Fruit fly (Drosophila melanogaster) whole organism, embryonic: Measurements from ENCODE around the gene Crg-1.
A peak's percentile ranks its signal among the peaks of the same experiment; 100 is the strongest.

ENCODE experiments used
- Adf1 ChIP-seq: fragments of 200-800 bp; sonication (Bioruptor generic); IDR thresholded peaks from 2 replicates; pipeline ENCODE4 v1.3.6; 2022; ENCODE audit warnings: missing biosample characterization, missing genetic modification characterization
- C15 ChIP-seq: fragments of 200-800 bp; sonication (Bioruptor generic); IDR thresholded peaks from 3 replicates; pipeline ENCODE4 v1.3.6; 2022; ENCODE audit warnings: missing biosample characterization, missing genetic modification characterization
- CG10267 ChIP-seq: fragments of 200-800 bp; sonication (Bioruptor generic); optimal IDR thresholded peaks from 2 replicates; lab custom pipeline; 2018; ENCODE audit warnings: missing biosample characterization, mild to moderate bottlenecking, missing genetic modification characterization, moderate library complexity
- CG10565 ChIP-seq: fragments of 200-800 bp; sonication (Bioruptor generic); optimal IDR thresholded peaks from 3 replicates; lab custom pipeline; 2016; ENCODE audit warnings: missing biosample characterization, mild to moderate bottlenecking, missing genetic modification characterization
- CG11093 ChIP-seq: fragments of 200-800 bp; sonication (Bioruptor generic); IDR thresholded peaks from 3 replicates; pipeline ENCODE4 v1.3.6; 2022; ENCODE audit warnings: missing biosample characterization, missing genetic modification characterization
- CG11398 ChIP-seq: fragments of 200-800 bp; sonication (Bioruptor generic); optimal IDR thresholded peaks from 2 replicates; lab custom pipeline; 2016; ENCODE audit warnings: missing biosample characterization, missing genetic modification characterization
- CG11456 ChIP-seq: fragments of 200-800 bp; sonication (Bioruptor generic); IDR thresholded peaks from 3 replicates; pipeline ENCODE4 v1.3.6; 2022; ENCODE audit warnings: missing biosample characterization, missing genetic modification characterization
- CG11695 ChIP-seq: fragments of 200-800 bp; sonication (Bioruptor generic); IDR thresholded peaks from 3 replicates; pipeline ENCODE4 v1.3.6; 2022; ENCODE audit warnings: missing biosample characterization, missing genetic modification characterization
- CG11696 ChIP-seq: fragments of 200-800 bp; sonication (Bioruptor generic); IDR thresholded peaks from 2 replicates; pipeline ENCODE4 v1.3.6; 2022; ENCODE audit warnings: missing biosample characterization, missing genetic modification characterization
- CG12104 ChIP-seq: fragments of 200-800 bp; sonication (Bioruptor generic); optimal IDR thresholded peaks from 3 replicates; lab custom pipeline; 2016; ENCODE audit warnings: missing biosample characterization, missing genetic modification characterization
- CG14441 ChIP-seq: fragments of 200-800 bp; sonication (Bioruptor generic); IDR thresholded peaks from 2 replicates; pipeline ENCODE4 v1.3.6; 2022; ENCODE audit warnings: missing biosample characterization, missing genetic modification characterization
- CG14860 ChIP-seq: fragments of 200-800 bp; sonication (Bioruptor generic); IDR thresholded peaks from 3 replicates; pipeline ENCODE4 v1.3.6; 2022; ENCODE audit warnings: missing biosample characterization, missing genetic modification characterization; ENCODE audit not compliant: partially characterized antibody
- CG15479 ChIP-seq: fragments of 200-800 bp; sonication (Bioruptor generic); optimal IDR thresholded peaks from 3 replicates; lab custom pipeline; 2019; ENCODE audit warnings: missing biosample characterization, mild to moderate bottlenecking, missing genetic modification characterization, moderate library complexity
- CG17568 ChIP-seq: fragments of 200-800 bp; sonication (Bioruptor generic); optimal IDR thresholded peaks from 2 replicates; lab custom pipeline; 2018; ENCODE audit warnings: missing biosample characterization, mild to moderate bottlenecking, missing genetic modification characterization, moderate library complexity
- CG17912 ChIP-seq: fragments of 200-800 bp; sonication (Bioruptor generic); optimal IDR thresholded peaks from 2 replicates; lab custom pipeline; 2018; ENCODE audit warnings: missing biosample characterization, mild to moderate bottlenecking, missing genetic modification characterization
- CG1832 ChIP-seq: fragments of 200-800 bp; sonication (Bioruptor generic); optimal IDR thresholded peaks from 2 replicates; lab custom pipeline; 2017; ENCODE audit warnings: missing biosample characterization, mild to moderate bottlenecking, missing genetic modification characterization, inconsistent platforms
- CG2889 ChIP-seq: fragments of 200-800 bp; sonication (Bioruptor generic); IDR thresholded peaks from 3 replicates; pipeline ENCODE4 v1.3.6; 2022; ENCODE audit warnings: missing biosample characterization, missing genetic modification characterization
- CG30403 ChIP-seq: fragments of 200-800 bp; sonication (Bioruptor generic); optimal IDR thresholded peaks from 3 replicates; lab custom pipeline; 2016; ENCODE audit warnings: missing biosample characterization, missing genetic modification characterization
- CG3726 ChIP-seq: fragments of 200-800 bp; sonication (Bioruptor generic); IDR thresholded peaks from 3 replicates; pipeline ENCODE4, ENCODE4 v1.3.6; 2022; ENCODE audit warnings: missing biosample characterization, missing genetic modification characterization
- CG3995 ChIP-seq: fragments of 200-800 bp; sonication (Bioruptor generic); optimal IDR thresholded peaks from 3 replicates; lab custom pipeline; 2016; ENCODE audit warnings: missing biosample characterization, missing genetic modification characterization
- CG43689 ChIP-seq: fragments of 200-800 bp; sonication (Bioruptor generic); IDR thresholded peaks from 2 replicates; pipeline ENCODE4 v1.3.6; 2022; ENCODE audit warnings: missing biosample characterization, missing genetic modification characterization
- CG5245 ChIP-seq: fragments of 200-800 bp; sonication (Bioruptor generic); optimal IDR thresholded peaks from 3 replicates; lab custom pipeline; 2016; ENCODE audit warnings: missing biosample characterization, missing genetic modification characterization
- CG5953 ChIP-seq: fragments of 200-800 bp; sonication (Bioruptor generic); IDR thresholded peaks from 2 replicates; pipeline ENCODE4 v1.3.6; 2022; ENCODE audit warnings: missing biosample characterization, missing genetic modification characterization
- CG6813 ChIP-seq: fragments of 200-800 bp; sonication (Bioruptor generic); optimal IDR thresholded peaks from 2 replicates; lab custom pipeline; 2017; ENCODE audit warnings: missing biosample characterization, missing genetic modification characterization, mild to moderate bottlenecking, moderate library complexity, missing genetic modification reagents
- CG9215 ChIP-seq: fragments of 200-800 bp; sonication (Bioruptor generic); IDR thresholded peaks from 2 replicates; pipeline ENCODE4 v1.3.6; 2022; ENCODE audit warnings: missing biosample characterization, missing genetic modification characterization
- Doc2 ChIP-seq: fragments of 200-800 bp; sonication (Bioruptor generic); IDR thresholded peaks from 2 replicates; pipeline ENCODE4 v1.3.6; 2022; ENCODE audit warnings: missing biosample characterization, missing genetic modification characterization
- ERR ChIP-seq: fragments of 200-800 bp; sonication (Bioruptor generic); optimal IDR thresholded peaks from 2 replicates; lab custom pipeline; 2016; ENCODE audit warnings: missing biosample characterization, missing genetic modification characterization
- Fer3 ChIP-seq: fragments of 200-800 bp; sonication (Bioruptor generic); optimal IDR thresholded peaks from 2 replicates; lab custom pipeline; 2018; ENCODE audit warnings: missing biosample characterization, mild to moderate bottlenecking, missing genetic modification characterization, moderate library complexity
- HmgZ ChIP-seq: fragments of 200-800 bp; sonication (Bioruptor generic); optimal IDR thresholded peaks from 2 replicates; lab custom pipeline; 2018; ENCODE audit warnings: missing biosample characterization, mild to moderate bottlenecking, missing genetic modification characterization
- Hr39 ChIP-seq: fragments of >200 bp; optimal IDR thresholded peaks from 2 replicates; lab custom pipeline; 2017
- Lhr ChIP-seq: fragments of 200-800 bp; sonication (Bioruptor generic); optimal IDR thresholded peaks from 3 replicates; lab custom pipeline; 2017; ENCODE audit warnings: mild to moderate bottlenecking, missing biosample characterization, missing genetic modification reagents, missing genetic modification characterization
- Nf-YB ChIP-seq: fragments of 200-800 bp; sonication (Bioruptor generic); optimal IDR thresholded peaks from 3 replicates; lab custom pipeline; 2019; ENCODE audit warnings: missing biosample characterization, mild to moderate bottlenecking, missing genetic modification characterization, moderate library complexity
- Opbp ChIP-seq: fragments of 200-800 bp; sonication (Bioruptor generic); IDR thresholded peaks from 3 replicates; pipeline ENCODE4 v1.3.6; 2022; ENCODE audit warnings: missing biosample characterization, missing genetic modification characterization; ENCODE audit not compliant: partially characterized antibody
- Ptx1 ChIP-seq: fragments of 200-800 bp; sonication (Bioruptor generic); IDR thresholded peaks from 2 replicates; pipeline ENCODE4 v1.3.6; 2022; ENCODE audit warnings: missing biosample characterization, missing genetic modification characterization
- Ravus ChIP-seq: fragments of 200-800 bp; sonication (Bioruptor generic); IDR thresholded peaks from 2 replicates; pipeline ENCODE4 v1.3.6; 2022; ENCODE audit warnings: missing biosample characterization, missing genetic modification characterization
- Rfx ChIP-seq: fragments of 200-800 bp; sonication (Bioruptor generic); IDR thresholded peaks from 2 replicates; pipeline ENCODE4 v1.3.6; 2022; ENCODE audit warnings: missing biosample characterization, missing genetic modification characterization
- Tbp ChIP-seq: fragments of >200 bp; optimal IDR thresholded peaks from 2 replicates; lab custom pipeline; 2018; ENCODE audit warnings: missing biosample characterization, missing genetic modification characterization
- ase ChIP-seq: fragments of 200-800 bp; sonication (Bioruptor generic); IDR thresholded peaks from 3 replicates; pipeline ENCODE4 v1.3.6; 2022; ENCODE audit warnings: missing biosample characterization, missing genetic modification characterization
- br ChIP-seq: fragments of >200 bp; optimal IDR thresholded peaks from 2 replicates; lab custom pipeline; 2017
- ci ChIP-seq: fragments of 200-800 bp; sonication (Bioruptor generic); IDR thresholded peaks from 3 replicates; pipeline ENCODE4 v1.3.6; 2022; ENCODE audit warnings: missing biosample characterization, missing genetic modification characterization
- crc ChIP-seq: fragments of 200-800 bp; sonication (Bioruptor generic); optimal IDR thresholded peaks from 2 replicates; lab custom pipeline; 2016; ENCODE audit warnings: missing biosample characterization, missing genetic modification characterization
- dati ChIP-seq: fragments of 200-800 bp; sonication (Bioruptor generic); IDR thresholded peaks from 2 replicates; pipeline ENCODE4 v1.3.6; 2022; ENCODE audit warnings: missing biosample characterization, missing genetic modification characterization
- ems ChIP-seq: fragments of 200-800 bp; sonication (Bioruptor generic); optimal IDR thresholded peaks from 3 replicates; lab custom pipeline; 2016; ENCODE audit warnings: missing biosample characterization, missing genetic modification characterization
- gsb ChIP-seq: fragments of 200-800 bp; sonication (Bioruptor generic); IDR thresholded peaks from 2 replicates; pipeline ENCODE4 v1.3.6; 2022; ENCODE audit warnings: missing biosample characterization, missing genetic modification characterization
- ind ChIP-seq: fragments of 200-800 bp; sonication (Bioruptor generic); optimal IDR thresholded peaks from 3 replicates; lab custom pipeline; 2016; ENCODE audit warnings: missing biosample characterization, missing genetic modification characterization
- kni ChIP-seq: fragments of 200-800 bp; sonication (Bioruptor generic); optimal IDR thresholded peaks from 3 replicates; lab custom pipeline; 2017; ENCODE audit warnings: mild to moderate bottlenecking, missing biosample characterization, missing genetic modification reagents, missing genetic modification characterization
- pb ChIP-seq: fragments of 200-800 bp; sonication (Bioruptor generic); optimal IDR thresholded peaks from 3 replicates; lab custom pipeline; 2016; ENCODE audit warnings: missing biosample characterization, missing genetic modification characterization
- pzg ChIP-seq: fragments of 200-800 bp; sonication (Bioruptor generic); optimal IDR thresholded peaks from 3 replicates; lab custom pipeline; 2018; ENCODE audit warnings: missing biosample characterization, mild to moderate bottlenecking, missing genetic modification characterization, moderate library complexity
- row ChIP-seq: fragments of 200-800 bp; sonication (Bioruptor generic); IDR thresholded peaks from 3 replicates; pipeline ENCODE4 v1.3.6; 2022; ENCODE audit warnings: missing biosample characterization, missing genetic modification characterization
- sr ChIP-seq: fragments of 200-800 bp; sonication (Bioruptor generic); IDR thresholded peaks from 3 replicates; pipeline ENCODE4 v1.3.6; 2022; ENCODE audit warnings: missing biosample characterization, missing genetic modification characterization
- unc-4 ChIP-seq: fragments of 200-800 bp; sonication (Bioruptor generic); IDR thresholded peaks from 2 replicates; pipeline ENCODE4 v1.3.6; 2022; ENCODE audit warnings: missing biosample characterization, missing genetic modification characterization; ENCODE audit not compliant: partially characterized antibody
- wor ChIP-seq: fragments of 200-800 bp; sonication (Bioruptor generic); IDR thresholded peaks from 2 replicates; pipeline ENCODE4 v1.3.6; 2022; ENCODE audit warnings: missing biosample characterization, missing genetic modification characterization
- yki ChIP-seq: fragments of >200 bp; optimal IDR thresholded peaks from 3 replicates; lab custom pipeline; 2018

Crg-1 gene

DNA sequence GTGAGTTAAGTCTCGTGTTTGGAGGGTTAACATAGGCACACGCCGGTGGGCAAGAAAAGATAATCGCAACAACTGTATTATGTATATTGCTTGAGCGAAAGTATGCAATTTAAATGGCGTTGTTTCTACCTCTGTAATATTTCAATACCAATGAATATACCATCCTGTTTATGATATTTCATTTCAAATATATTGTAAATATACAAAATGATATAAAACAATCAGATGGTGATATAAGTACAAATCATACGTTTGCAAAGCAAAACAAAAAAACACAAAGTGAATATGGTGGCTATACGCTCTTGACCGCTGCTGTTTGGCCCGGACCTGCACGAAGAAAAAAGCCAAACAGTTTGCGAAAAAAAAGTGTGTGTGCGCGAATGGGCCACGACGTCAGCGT, 44.8 kb upstream of the Crg-1 start (continued):
- TF ChIP-seq row (GFP tag; lab: Robert Waterston, UW), result peak; percentile 65; the same call in 2 of the 3 replicates
- TF ChIP-seq CG1832 (GFP tag; lab: Kevin White, UChicago), result no peak
- TF ChIP-seq CG11695 (GFP tag; lab: Robert Waterston, UW), result peak; percentile 62; the same call in 2 of the 3 replicates
- no peak for TF ChIP-seq crc (GFP tag; lab: Kevin White, UChicago)
- no peak for TF ChIP-seq CG14860 (GFP tag; lab: Robert Waterston, UW)
- TF ChIP-seq CG10565, result no peak
- TF ChIP-seq CG30403 (GFP tag; lab: Kevin White, UChicago), result peak; percentile 75
- no peak for TF ChIP-seq Doc2 (GFP tag; lab: Robert Waterston, UW)
- TF ChIP-seq CG5245 (GFP tag; lab: Kevin White, UChicago), result no peak
- TF ChIP-seq Ptx1, result peak; percentile 65
- no peak for TF ChIP-seq CG15479 (GFP tag; lab: Kevin White, UChicago)
- TF ChIP-seq CG17912 (GFP tag; lab: Kevin White, UChicago), result no peak
- TF ChIP-seq CG11456 (GFP tag; lab: Robert Waterston, UW), result no peak
- no peak for TF ChIP-seq CG43689 (GFP tag; lab: Robert Waterston, UW)
- TF ChIP-seq wor (GFP tag; lab: Robert Waterston, UW), result peak; percentile 23; the same call in 1 of the 2 replicates
- peak; percentile 73 for TF ChIP-seq Fer3 (tag; lab: Kevin White, UChicago)
- TF ChIP-seq ind (GFP tag; lab: Kevin White, UChicago), result peak; percentile 73
- no peak for TF ChIP-seq sr (GFP tag; lab: Robert Waterston, UW)
- TF ChIP-seq pb (GFP tag; lab: Kevin White, UChicago), result no peak
- no peak for TF ChIP-seq ems
- TF ChIP-seq gsb (GFP tag; lab: Robert Waterston, UW), result 0 out of 2 replicates have a peak, but pooled peaks have one; percentile 27
- TF ChIP-seq dati (GFP tag; lab: Robert Waterston, UW), result no peak
- TF ChIP-seq HmgZ (tag; lab: Kevin White, UChicago), result peak; percentile 55
- peak; percentile 61 for TF ChIP-seq CG9215 (GFP tag; lab: Robert Waterston, UW)
- peak; percentile 64 for TF ChIP-seq Rfx (GFP tag; lab: Robert Waterston, UW)
- peak; percentile 53; the same call in 1 of the 3 replicates for TF ChIP-seq CG11093 (GFP tag; lab: Robert Waterston, UW)
- peak; percentile 62 for TF ChIP-seq CG10267 (tag; lab: Kevin White, UChicago)
- no peak for TF ChIP-seq yki (lab: Kevin White, UChicago)
- peak; percentile 33 for TF ChIP-seq CG6813 (GFP tag; lab: Kevin White, UChicago)
- TF ChIP-seq CG12104 (GFP tag; lab: Kevin White, UChicago), result peak; percentile 38
- no peak for TF ChIP-seq Hr39 (lab: Kevin White, UChicago)
- TF ChIP-seq ERR (GFP tag; lab: Kevin White, UChicago), result no peak
- peak; percentile 65 for TF ChIP-seq ase (GFP tag; lab: Robert Waterston, UW)
- TF ChIP-seq Lhr (GFP tag; lab: Kevin White, UChicago), result no peak
- no peak for TF ChIP-seq Opbp (GFP tag; lab: Robert Waterston, UW)
- TF ChIP-seq Nf-YB (GFP tag; lab: Kevin White, UChicago), result peak; percentile 40
- peak; percentile 64 for TF ChIP-seq ci (GFP tag; lab: Robert Waterston, UW)
- peak; percentile 45 for TF ChIP-seq CG17568 (GFP tag; lab: Kevin White, UChicago)
- TF ChIP-seq br (lab: Kevin White, UChicago), result no peak
- TF ChIP-seq CG14441 (GFP tag; lab: Robert Waterston, UW), result peak; percentile 54; the same call in 1 of the 2 replicates
- no peak for TF ChIP-seq CG2889 (GFP tag; lab: Robert Waterston, UW)
- peak; percentile 86 for TF ChIP-seq CG11696 (GFP tag; lab: Robert Waterston, UW)
- TF ChIP-seq unc-4, result no peak
- TF ChIP-seq kni (GFP tag; lab: Kevin White, UChicago), result no peak
- TF ChIP-seq CG5953 (GFP tag; lab: Robert Waterston, UW), result no peak
- TF ChIP-seq pzg (GFP tag; lab: Kevin White, UChicago), result no peak
- TF ChIP-seq CG3726, result 0 out of 3 replicates have a peak, but pooled peaks have one; percentile 40
- no peak for TF ChIP-seq C15
- no peak for TF ChIP-seq CG11398
- no peak for TF ChIP-seq Adf1 (GFP tag; lab: Robert Waterston, UW)
- TF ChIP-seq Tbp, result no peak
- TF ChIP-seq CG3995 (GFP tag; lab: Kevin White, UChicago), result no peak
- peak; percentile 17 for TF ChIP-seq Ravus (GFP tag; lab: Robert Waterston, UW)
